Fruit fly (Drosophila melanogaster): ENCODE data around the gene CG11570.

CG11570 gene

dm6 chr3L:12002321-12003248, 45.0 kb upstream of the CG11570 start, which contains the start of the genes Pop2 and CG6928 (continued):
- peak; percentile 64 for TF ChIP-seq az2 (GFP tag; optimal IDR thresholded peaks at IDR 0.05)
- TF ChIP-seq NfI (GFP tag; optimal IDR thresholded peaks at IDR 0.05): peak; percentile 61
- peak; percentile 86 for TF ChIP-seq vvl (GFP tag; IDR thresholded peaks at IDR 0.05)
- TF ChIP-seq CG2199 (GFP tag; IDR thresholded peaks at IDR 0.05): 0 out of 3 replicates have a peak, but pooled peaks have one; percentile 47
- peak; percentile 66 for TF ChIP-seq CG16863 (GFP tag; optimal IDR thresholded peaks at IDR 0.05)
- TF ChIP-seq Atf-2 (GFP tag; optimal IDR thresholded peaks at IDR 0.05): peak; percentile 68
- peak; percentile 51 for TF ChIP-seq CG10959 (GFP tag; IDR thresholded peaks at IDR 0.05)
- peak; percentile 72 for TF ChIP-seq CG11398 (GFP tag; optimal IDR thresholded peaks at IDR 0.05)
- no peak for TF ChIP-seq CG1529 (GFP tag; optimal IDR thresholded peaks at IDR 0.05)
- TF ChIP-seq Neu2 (GFP tag; optimal IDR thresholded peaks at IDR 0.05; ENCODE audit: borderline replicate concordance): peak; percentile 62
- TF ChIP-seq sc (optimal IDR thresholded peaks at IDR 0.05): no peak
- TF ChIP-seq sc (GFP tag; optimal IDR thresholded peaks at IDR 0.05): no peak
- TF ChIP-seq wor (GFP tag; IDR thresholded peaks at IDR 0.05): no peak
- TF ChIP-seq onecut (GFP tag; IDR thresholded peaks at IDR 0.05): no peak
- no peak for TF ChIP-seq GATAe (GFP tag; conservative IDR thresholded peaks at IDR 0.05)
- peak; percentile 68 for TF ChIP-seq p53 (GFP tag; optimal IDR thresholded peaks at IDR 0.05)
- TF ChIP-seq Ada2b (GFP tag; IDR thresholded peaks at IDR 0.05): no peak
- TF ChIP-seq psq (GFP tag; optimal IDR thresholded peaks at IDR 0.05): peak; percentile 48
- peak; percentile 16; the same call in 1 of the 3 replicates for TF ChIP-seq mld (GFP tag; IDR thresholded peaks at IDR 0.05; ENCODE audit: partially characterized antibody)
- TF ChIP-seq CG6272 (GFP tag; IDR thresholded peaks at IDR 0.05): peak; percentile 69
- peak; percentile 36; the same call in 1 of the 2 replicates for TF ChIP-seq Rx (GFP tag; IDR thresholded peaks at IDR 0.05)
- peak; percentile 60 for TF ChIP-seq CG10209 (GFP tag; optimal IDR thresholded peaks at IDR 0.05)
- no peak for TF ChIP-seq HHEX (GFP tag; optimal IDR thresholded peaks at IDR 0.05)
- TF ChIP-seq CG12236 (GFP tag; optimal IDR thresholded peaks at IDR 0.05): peak; percentile 37
- TF ChIP-seq CG14667 (GFP tag; IDR thresholded peaks at IDR 0.05): peak; percentile 56
- no peak for TF ChIP-seq CG7987 (GFP tag; optimal IDR thresholded peaks at IDR 0.05)
- no peak for TF ChIP-seq CG6765 (GFP tag; optimal IDR thresholded peaks at IDR 0.05)
- TF ChIP-seq Mrtf (GFP tag; IDR thresholded peaks at IDR 0.05): peak; percentile 47; the same call in 1 of the 3 replicates
- no peak for TF ChIP-seq CG2678 (tag; optimal IDR thresholded peaks at IDR 0.05)
- no peak for TF ChIP-seq nau (GFP tag; optimal IDR thresholded peaks at IDR 0.05)
- TF ChIP-seq gro (GFP tag; optimal IDR thresholded peaks at IDR 0.05): peak; percentile 71
- peak; percentile 45 for TF ChIP-seq dmrt11E (tag; optimal IDR thresholded peaks at IDR 0.05)
- TF ChIP-seq da (GFP tag; optimal IDR thresholded peaks at IDR 0.05): peak; percentile 42
- peak; percentile 48 for TF ChIP-seq Ssrp (tag; optimal IDR thresholded peaks at IDR 0.05)
- peak; percentile 97 for TF ChIP-seq CTCF (GFP tag; optimal IDR thresholded peaks at IDR 0.05)
- TF ChIP-seq CG12942 (GFP tag; optimal IDR thresholded peaks at IDR 0.05): peak; percentile 79
- TF ChIP-seq CG6689 (GFP tag; IDR thresholded peaks at IDR 0.05): peak; percentile 52; the same call in 1 of the 2 replicates
- no peak for TF ChIP-seq CG6175 (GFP tag; IDR thresholded peaks at IDR 0.05)
- no peak for TF ChIP-seq CkIIα-i1 (GFP tag; IDR thresholded peaks at IDR 0.05)
- no peak for TF ChIP-seq exex (tag; optimal IDR thresholded peaks at IDR 0.05)

dm6 chr3L:11997959-11998358, 40.4 kb upstream of the CG11570 start, which contains the start of gene Grip163:
Grip163 (minus strand) TSS chr3L:11998138.
- TF ChIP-seq CG10321 (GFP tag; IDR thresholded peaks at IDR 0.05): no peak
- no peak for TF ChIP-seq CG15479 (GFP tag; optimal IDR thresholded peaks at IDR 0.05)
- TF ChIP-seq Mes4 (GFP tag; optimal IDR thresholded peaks at IDR 0.05): no peak
- TF ChIP-seq Opbp (GFP tag; IDR thresholded peaks at IDR 0.05; ENCODE audit: partially characterized antibody): no peak
- TF ChIP-seq CG12659 (GFP tag; optimal IDR thresholded peaks at IDR 0.05): no peak
- no peak for TF ChIP-seq HmgD (GFP tag; optimal IDR thresholded peaks at IDR 0.05)
- TF ChIP-seq dimm (GFP tag; IDR thresholded peaks at IDR 0.05): no peak
- no peak for TF ChIP-seq CG17829 (tag; optimal IDR thresholded peaks at IDR 0.05)
- no peak for TF ChIP-seq CG3726 (GFP tag; IDR thresholded peaks at IDR 0.05)
- no peak for TF ChIP-seq Oaz (GFP tag; IDR thresholded peaks at IDR 0.05)
- TF ChIP-seq Ptx1 (GFP tag; IDR thresholded peaks at IDR 0.05): no peak
- no peak for TF ChIP-seq CG6683 (GFP tag; optimal IDR thresholded peaks at IDR 0.05)
- no peak for TF ChIP-seq inv (GFP tag; IDR thresholded peaks at IDR 0.05; ENCODE audit: partially characterized antibody)

Data from whole organism, embryonic.